Fruit fly (Drosophila melanogaster): ENCODE data around the gene Psf2.

DNA sequence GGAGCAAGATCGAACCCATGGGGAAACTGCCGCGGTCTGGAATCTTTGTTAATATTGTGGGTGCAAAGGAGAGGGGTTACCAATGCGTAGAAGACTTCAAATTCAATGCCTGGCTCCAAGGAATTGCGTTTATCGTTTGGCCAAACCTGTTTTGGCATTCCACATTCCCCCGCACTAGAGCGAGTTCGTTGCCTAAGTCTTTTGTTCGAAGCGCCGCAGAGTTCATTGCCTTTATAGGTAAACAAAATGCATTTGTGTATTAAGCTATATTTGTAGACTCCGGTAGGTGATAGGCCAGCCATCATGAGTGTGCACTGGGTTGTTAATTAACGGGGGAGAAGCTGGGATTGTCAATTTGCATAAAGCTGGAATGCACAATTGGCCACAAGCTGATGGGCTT lies 32.1 kb downstream of the Psf2 start:
- no peak for TF ChIP-seq psq (optimal IDR thresholded peaks at IDR 0.05)
- no peak for TF ChIP-seq Sin3A (optimal IDR thresholded peaks at IDR 0.05)
- TF ChIP-seq Myc (optimal IDR thresholded peaks at IDR 0.05), result no peak
- TF ChIP-seq ttk (optimal IDR thresholded peaks at IDR 0.05), result no peak

All from Kc167 (cell line).